Worm (Caenorhabditis elegans) whole organism, late embryonic: ENCODE data around the gene T28A8.3.

Experiments used
- ceh-18 ChIP-seq: sonication (generic microtip); optimal IDR thresholded peaks from 2 replicates; lab custom pipeline; 2016; ENCODE audit warnings: missing genetic modification characterization, missing compliant biosample characterization
- ceh-19 ChIP-seq: fragments of 200-800 bp; sonication (Bioruptor generic); optimal IDR thresholded peaks from 2 replicates; lab custom pipeline; 2018; ENCODE audit warnings: mild to moderate bottlenecking, missing genetic modification characterization, missing compliant biosample characterization
- ceh-2 ChIP-seq: sonication (generic microtip); optimal IDR thresholded peaks from 2 replicates; lab custom pipeline; 2016; ENCODE audit warnings: missing genotype, missing genetic modification characterization, missing compliant biosample characterization
- ceh-24 ChIP-seq: sonication (generic microtip); optimal IDR thresholded peaks from 2 replicates; lab custom pipeline; 2016; ENCODE audit warnings: mild to moderate bottlenecking, missing genetic modification characterization, missing compliant biosample characterization
- ceh-30 ChIP-seq: fragments of 150-350 bp; optimal IDR thresholded peaks from 2 replicates; lab custom pipeline; 2014; ENCODE audit warnings: missing biosample characterization, missing genetic modification characterization
- ceh-31 ChIP-seq: sonication (generic microtip); optimal IDR thresholded peaks from 2 replicates; lab custom pipeline; 2016; ENCODE audit warnings: missing genetic modification characterization, missing compliant biosample characterization
- ceh-48 ChIP-seq: sonication (generic microtip); optimal IDR thresholded peaks from 2 replicates; lab custom pipeline; 2016; ENCODE audit warnings: missing genetic modification characterization, inconsistent platforms, missing compliant biosample characterization
- che-1 ChIP-seq: sonication (generic microtip); optimal IDR thresholded peaks from 2 replicates; lab custom pipeline; 2016; ENCODE audit warnings: mild to moderate bottlenecking, missing genetic modification characterization, missing compliant biosample characterization
- dmd-4 ChIP-seq: sonication (generic microtip); optimal IDR thresholded peaks from 2 replicates; lab custom pipeline; 2016; ENCODE audit warnings: borderline replicate concordance, missing genetic modification characterization, missing compliant biosample characterization
- dve-1 ChIP-seq: sonication (generic microtip); optimal IDR thresholded peaks from 2 replicates; lab custom pipeline; 2017; ENCODE audit warnings: antibody characterized with exemption, mild to moderate bottlenecking, missing genetic modification characterization, missing compliant biosample characterization
- elt-2 ChIP-seq: sonication (generic microtip); optimal IDR thresholded peaks from 2 replicates; lab custom pipeline; 2016; ENCODE audit warnings: missing genetic modification reagents, missing genetic modification characterization, missing compliant biosample characterization
- elt-4 ChIP-seq: sonication (generic microtip); optimal IDR thresholded peaks from 2 replicates; lab custom pipeline; 2016; ENCODE audit warnings: missing genetic modification characterization, missing compliant biosample characterization
- ets-4 ChIP-seq: sonication (generic microtip); optimal IDR thresholded peaks from 2 replicates; lab custom pipeline; 2016; ENCODE audit warnings: missing genetic modification characterization, missing compliant biosample characterization
- fax-1 ChIP-seq: sonication (generic microtip); optimal IDR thresholded peaks from 2 replicates; lab custom pipeline; 2016; ENCODE audit warnings: missing genotype, missing genetic modification characterization, missing compliant biosample characterization
- fkh-10 ChIP-seq: fragments of 150-350 bp; optimal IDR thresholded peaks from 2 replicates; lab custom pipeline; 2014; ENCODE audit warnings: missing biosample characterization, missing genetic modification reagents, missing genetic modification characterization
- hlh-13 ChIP-seq: fragments of 200-800 bp; sonication (Bioruptor generic); optimal IDR thresholded peaks from 2 replicates; lab custom pipeline; 2018; ENCODE audit warnings: mild to moderate bottlenecking, missing genetic modification characterization, missing compliant biosample characterization
- hlh-30 ChIP-seq: sonication (generic microtip); optimal IDR thresholded peaks from 2 replicates; lab custom pipeline; 2017; ENCODE audit warnings: antibody characterized with exemption, missing genetic modification characterization, missing compliant biosample characterization; ENCODE audit not compliant: insufficient read depth
- hlh-6 ChIP-seq: sonication (generic microtip); optimal IDR thresholded peaks from 2 replicates; lab custom pipeline; 2016; ENCODE audit warnings: missing genotype, missing genetic modification characterization, missing compliant biosample characterization
- lim-6 ChIP-seq: sonication (generic microtip); optimal IDR thresholded peaks from 2 replicates; lab custom pipeline; 2016; ENCODE audit warnings: missing genetic modification characterization, missing compliant biosample characterization
- mec-3 ChIP-seq: sonication (generic microtip); optimal IDR thresholded peaks from 2 replicates; lab custom pipeline; 2016; ENCODE audit warnings: borderline replicate concordance, missing genetic modification characterization, missing compliant biosample characterization
- nfya-1 ChIP-seq: sonication (generic microtip); optimal IDR thresholded peaks from 2 replicates; lab custom pipeline; 2017; ENCODE audit warnings: missing genetic modification characterization, mild to moderate bottlenecking, missing compliant biosample characterization, antibody characterized with exemption, moderate library complexity
- nhr-11 ChIP-seq: fragments of 150-350 bp; optimal IDR thresholded peaks from 2 replicates; lab custom pipeline; 2014; ENCODE audit warnings: missing biosample characterization, missing genetic modification characterization
- npax-4 ChIP-seq: sonication (generic microtip); optimal IDR thresholded peaks from 2 replicates; lab custom pipeline; 2016; ENCODE audit warnings: missing genetic modification characterization, missing compliant biosample characterization
- odd-2 ChIP-seq: sonication (generic microtip); optimal IDR thresholded peaks from 2 replicates; lab custom pipeline; 2017; ENCODE audit warnings: antibody characterized with exemption, mild to moderate bottlenecking, missing genetic modification characterization, missing compliant biosample characterization
- pag-3 ChIP-seq: sonication (generic microtip); optimal IDR thresholded peaks from 2 replicates; lab custom pipeline; 2016; ENCODE audit warnings: missing compliant biosample characterization, missing genetic modification characterization, borderline replicate concordance
- pat-9 ChIP-seq: fragments of 200-800 bp; sonication (Bioruptor generic); optimal IDR thresholded peaks from 2 replicates; lab custom pipeline; 2018; ENCODE audit warnings: mild to moderate bottlenecking, missing genetic modification characterization, moderate library complexity, missing compliant biosample characterization
- pax-1 ChIP-seq: fragments of 150-350 bp; optimal IDR thresholded peaks from 2 replicates; lab custom pipeline; 2014; ENCODE audit warnings: missing biosample characterization, missing genetic modification characterization
- pqm-1 ChIP-seq: sonication (generic microtip); optimal IDR thresholded peaks from 2 replicates; lab custom pipeline; 2016; ENCODE audit warnings: missing genetic modification characterization, missing compliant biosample characterization
- ref-2 ChIP-seq: sonication (generic microtip); optimal IDR thresholded peaks from 2 replicates; lab custom pipeline; 2016; ENCODE audit warnings: missing genetic modification characterization, missing compliant biosample characterization
- rnt-1 ChIP-seq: sonication (generic microtip); optimal IDR thresholded peaks from 2 replicates; lab custom pipeline; 2016; ENCODE audit warnings: missing genetic modification characterization, missing compliant biosample characterization
- sdc-2 ChIP-seq: sonication (generic microtip); optimal IDR thresholded peaks from 2 replicates; lab custom pipeline; 2016; ENCODE audit warnings: missing genotype, missing genetic modification characterization, missing compliant biosample characterization
- syd-9 ChIP-seq: sonication (generic microtip); optimal IDR thresholded peaks from 2 replicates; lab custom pipeline; 2016; ENCODE audit warnings: mild to moderate bottlenecking, missing genetic modification characterization, moderate library complexity, missing compliant biosample characterization
- tbx-7 ChIP-seq: sonication (generic microtip); optimal IDR thresholded peaks from 2 replicates; lab custom pipeline; 2016; ENCODE audit warnings: missing genotype, missing genetic modification characterization, missing compliant biosample characterization
- unc-3 ChIP-seq, 2 experiments: fragments of 200-800 bp in 1 of 2; sonication (Bioruptor generic) in 1 of 2; sonication (generic microtip) in 1 of 2; conservative IDR thresholded peaks in 1 of 2; optimal IDR thresholded peaks in 1 of 2; 2 replicates each; pipeline versions ENCODE4 v1.3.6 to Lab custom; 2016 to 2022; ENCODE audit warnings: missing compliant biosample characterization in 2 of 2, missing genetic modification characterization in 2 of 2, missing genetic modification reagents in 1 of 2
- unc-42 ChIP-seq: sonication (generic microtip); optimal IDR thresholded peaks from 2 replicates; lab custom pipeline; 2016; ENCODE audit warnings: missing genotype, missing genetic modification characterization, missing compliant biosample characterization
- unc-55 ChIP-seq: sonication (generic microtip); optimal IDR thresholded peaks from 2 replicates; lab custom pipeline; 2017; ENCODE audit warnings: missing biosample characterization, missing genetic modification reagents, missing genetic modification characterization
- unc-86 ChIP-seq: sonication (generic microtip); optimal IDR thresholded peaks from 2 replicates; lab custom pipeline; 2016; ENCODE audit warnings: missing genetic modification characterization, missing compliant biosample characterization
- ztf-16 ChIP-seq: sonication (generic microtip); optimal IDR thresholded peaks from 2 replicates; lab custom pipeline; 2017; ENCODE audit warnings: missing genetic modification characterization, missing compliant biosample characterization

T28A8.3 gene

ce11 chrIII:13501599-13501998 lies 4.2 kb upstream of the T28A8.3 start, which contains the start of gene T28A8.5:
Gene T28A8.5 (plus strand): TSS chrIII:13501630.
- TF ChIP-seq hlh-6 (tag; lab: Kevin White, UChicago) (no peak), unc-42 (tag; lab: Kevin White, UChicago) (no peak), che-1 (tag; lab: Kevin White, UChicago) (no peak), sdc-2 (no peak), fax-1 (tag; lab: Kevin White, UChicago) (no peak), ceh-31 (tag; lab: Kevin White, UChicago) (no peak), pat-9 (no peak), pqm-1 (tag; lab: Kevin White, UChicago) (no peak), lim-6 (no peak), odd-2 (tag; lab: Kevin White, UChicago) (no peak), dmd-4 (tag; lab: Kevin White, UChicago) (no peak), tbx-7 (no peak), ets-4 (tag; lab: Kevin White, UChicago) (no peak), mec-3 (tag; lab: Kevin White, UChicago) (no peak), pax-1 (tag; lab: Kevin White, UChicago) (no peak), ceh-24 (no peak), npax-4 (no peak)

- TF ChIP-seq hlh-30 (tag; lab: Kevin White, UChicago) (no peak), che-1 (tag; lab: Kevin White, UChicago) (no peak), ceh-48 (tag; lab: Kevin White, UChicago) (no peak), ceh-30 (tag; lab: Kevin White, UChicago) (no peak), ceh-18 (no peak), odd-2 (tag; lab: Kevin White, UChicago) (no peak), unc-42 (tag; lab: Kevin White, UChicago) (no peak), dve-1 (tag; lab: Kevin White, UChicago) (no peak), pag-3 (tag; lab: Kevin White, UChicago) (no peak), unc-55 (GFP tag; lab: Kevin White, UChicago) (no peak), elt-4 (tag; lab: Kevin White, UChicago) (no peak)
These were observed 3.3 kb upstream of the T28A8.3 start, which contains the start of gene T28A8.8 for ce11 chrIII:13502513-13502912. Gene T28A8.8 (plus strand): TSS chrIII:13502813.

- TF ChIP-seq unc-3 (GFP tag; conservative IDR thresholded peaks at IDR 0.05; lab: Robert Waterston, UW) (no peak), unc-3 (tag; optimal IDR thresholded peaks at IDR 0.05; lab: Kevin White, UChicago) (no peak)
These were observed 2.4 kb upstream of the T28A8.3 start, which contains the start of gene T28A8.4 for ce11 chrIII:13503379-13503778. Gene T28A8.4 (plus strand): TSS chrIII:13503679.

ce11 chrIII:13510753-13511152 lies 4.9 kb downstream of the T28A8.3 start:
- no peak for TF ChIP-seq hlh-30 (tag; lab: Kevin White, UChicago)
- TF ChIP-seq syd-9 (tag; lab: Kevin White, UChicago) = no peak
- TF ChIP-seq nhr-11 = no peak
- no peak for TF ChIP-seq ceh-19 (GFP tag; lab: Kevin White, UChicago)
- TF ChIP-seq hlh-13 (GFP tag; lab: Kevin White, UChicago) = no peak
- TF ChIP-seq fkh-10 = no peak
- TF ChIP-seq ref-2 (tag; lab: Kevin White, UChicago) = no peak
- TF ChIP-seq ztf-16 (tag; lab: Kevin White, UChicago) = no peak
- no peak for TF ChIP-seq ceh-18
- TF ChIP-seq mec-3 (tag; lab: Kevin White, UChicago) = no peak
- TF ChIP-seq lim-6 = no peak
- TF ChIP-seq nfya-1 (tag; lab: Kevin White, UChicago) = no peak
- no peak for TF ChIP-seq unc-86
- TF ChIP-seq ceh-2 = no peak
- no peak for TF ChIP-seq elt-2 (tag; lab: Kevin White, UChicago)
- no peak for TF ChIP-seq pat-9
- TF ChIP-seq pag-3 (tag; lab: Kevin White, UChicago) = no peak
- TF ChIP-seq rnt-1 (tag; lab: Kevin White, UChicago) = no peak
- no peak for TF ChIP-seq ceh-48 (tag; lab: Kevin White, UChicago)
- TF ChIP-seq ceh-31 (tag; lab: Kevin White, UChicago) = no peak
- TF ChIP-seq, all 69 proteins: peak for 0
